Worm (Caenorhabditis elegans): ENCODE data around the gene T02H6.1.
"Not testable (repeated sequence)": the region's sequence is repeated elsewhere in the genome, so short reads cannot be mapped to it uniquely, and the experiment has no call there.

DNA sequence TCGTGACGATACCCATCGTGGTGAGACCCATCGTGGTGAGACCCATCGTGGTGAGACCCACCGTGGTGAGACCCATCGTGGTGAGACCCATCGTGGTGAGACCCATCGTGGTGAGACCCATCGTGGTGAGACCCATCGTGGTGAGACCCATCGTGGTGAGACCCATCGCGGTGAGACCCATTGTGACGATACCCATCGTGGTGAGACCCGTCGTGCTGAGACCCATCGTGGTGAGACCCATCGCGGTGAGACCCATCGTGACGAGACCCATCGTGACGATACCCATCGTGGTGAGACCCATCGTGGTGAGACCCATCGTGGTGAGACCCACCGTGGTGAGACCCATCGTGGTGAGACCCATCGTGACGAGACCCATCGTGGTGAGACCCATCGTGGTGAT is 14.1 kb upstream of the T02H6.1 start:
- TF ChIP-seq dmd-8 (GFP tag; IDR thresholded peaks at IDR 0.05) (peak; percentile 86; the same call in 1 of the 2 replicates), madf-5 (GFP tag; IDR thresholded peaks at IDR 0.05) (peak; percentile 70 to 92; a peak in 3 of 4 replicates)
- not testable (repeated sequence) for TF ChIP-seq jun-1 (tag; optimal IDR thresholded peaks at IDR 0.05); ZK546.5 (tag; optimal IDR thresholded peaks at IDR 0.05); fkh-10 (GFP tag; optimal IDR thresholded peaks at IDR 0.05); F49E8.2 (tag; optimal IDR thresholded peaks at IDR 0.05; ENCODE audit: borderline replicate concordance); mxl-3 (GFP tag; optimal IDR thresholded peaks at IDR 0.05)

Data from whole organism, L4 larva.